Worm (Caenorhabditis elegans) whole organism, young adult: ENCODE measurements around the gene Y22D7AL.10.

ENCODE experiments used
- B0019.2 ChIP-seq: fragments of 200-800 bp; sonication (Bioruptor generic); conservative IDR thresholded peaks from 2 replicates; pipeline ENCODE4 v1.3.6; 2022; ENCODE audit warnings: missing genetic modification reagents, missing genetic modification characterization, missing compliant biosample characterization
- B0035.1 ChIP-seq: sonication (generic microtip); optimal IDR thresholded peaks from 2 replicates; lab custom pipeline; 2016; ENCODE audit warnings: missing genetic modification characterization, mild to moderate bottlenecking, missing compliant biosample characterization, missing genotype, missing genetic modification reagents
- C17E4.6 ChIP-seq: fragments of 200-800 bp; sonication (Bioruptor generic); IDR thresholded peaks from 2 replicates; pipeline ENCODE4 v1.3.6; 2022; ENCODE audit warnings: missing genetic modification reagents, missing genetic modification characterization, missing compliant biosample characterization
- F10E7.11 ChIP-seq: sonication (generic microtip); optimal IDR thresholded peaks from 2 replicates; lab custom pipeline; 2017; ENCODE audit warnings: mild to moderate bottlenecking, missing genetic modification characterization, moderate library complexity, missing compliant biosample characterization
- F23B12.7 ChIP-seq: sonication (generic microtip); optimal IDR thresholded peaks from 2 replicates; lab custom pipeline; 2017; ENCODE audit warnings: missing genetic modification characterization, mild to moderate bottlenecking, missing compliant biosample characterization, antibody characterized with exemption, moderate library complexity; ENCODE audit not compliant: insufficient read depth
- F37B4.10 ChIP-seq: fragments of 200-800 bp; sonication (Bioruptor generic); IDR thresholded peaks from 2 replicates; pipeline ENCODE4 v1.3.6; 2022; ENCODE audit warnings: missing genetic modification characterization, missing compliant biosample characterization
- F49E8.2 ChIP-seq: sonication (generic microtip); optimal IDR thresholded peaks from 3 replicates; lab custom pipeline; 2017; ENCODE audit warnings: missing genetic modification characterization, mild to moderate bottlenecking, missing compliant biosample characterization, antibody characterized with exemption, moderate library complexity; ENCODE audit not compliant: insufficient read depth
- ZK185.1 ChIP-seq: sonication (generic microtip); optimal IDR thresholded peaks from 2 replicates; lab custom pipeline; 2016; ENCODE audit warnings: mild to moderate bottlenecking, missing genetic modification characterization, missing compliant biosample characterization; ENCODE audit not compliant: poor library complexity, severe bottlenecking
- ama-1 ChIP-seq, 3 experiments: fragments of 150-350 bp in 1 of 3; sonication (generic microtip) in 2 of 3; optimal IDR thresholded peaks; 2 replicates each; lab custom pipeline; 2014 to 2018; ENCODE audit warnings: missing biosample characterization in 2 of 3, missing genetic modification characterization in 2 of 3, missing genetic modification reagents in 2 of 3
- aptf-2 ChIP-seq: fragments of 200-800 bp; sonication (Bioruptor generic); conservative IDR thresholded peaks from 2 replicates; pipeline ENCODE4 v1.3.6; 2022; ENCODE audit warnings: missing genetic modification reagents, missing genetic modification characterization, missing compliant biosample characterization
- atf-7 ChIP-seq: sonication (generic microtip); optimal IDR thresholded peaks from 2 replicates; lab custom pipeline; 2017; ENCODE audit warnings: mild to moderate bottlenecking, missing genetic modification characterization, missing compliant biosample characterization
- attf-6 ChIP-seq: fragments of 200-800 bp; sonication (Bioruptor generic); IDR thresholded peaks from 2 replicates; pipeline ENCODE4 v1.3.6; 2022; ENCODE audit warnings: missing genetic modification reagents, missing genetic modification characterization, missing compliant biosample characterization
- bed-1 ChIP-seq: fragments of 200-800 bp; sonication (Bioruptor generic); IDR thresholded peaks from 2 replicates; pipeline ENCODE4 v1.3.6; 2022; ENCODE audit warnings: missing genetic modification reagents, missing genetic modification characterization, missing compliant biosample characterization
- bed-2 ChIP-seq: fragments of 200-800 bp; sonication (Bioruptor generic); IDR thresholded peaks from 2 replicates; pipeline ENCODE4 v1.3.6; 2022; ENCODE audit warnings: missing genetic modification reagents, missing genetic modification characterization, missing compliant biosample characterization
- ceh-100 ChIP-seq: fragments of 200-800 bp; sonication (Bioruptor generic); IDR thresholded peaks from 2 replicates; pipeline ENCODE4 v1.3.6; 2022; ENCODE audit warnings: missing genetic modification reagents, missing genetic modification characterization, missing compliant biosample characterization
- ceh-91 ChIP-seq: fragments of 200-800 bp; sonication (Bioruptor generic); IDR thresholded peaks from 2 replicates; pipeline ENCODE4 v1.3.6; 2022; ENCODE audit warnings: missing genetic modification reagents, missing genetic modification characterization, missing compliant biosample characterization
- dpl-1 ChIP-seq: fragments of 150-350 bp; optimal IDR thresholded peaks from 2 replicates; lab custom pipeline; 2014; ENCODE audit warnings: missing biosample characterization, missing genetic modification reagents, missing genetic modification characterization
- egl-44 ChIP-seq: fragments of 200-800 bp; sonication (Bioruptor generic); IDR thresholded peaks from 2 replicates; pipeline ENCODE4 v1.3.6; 2022; ENCODE audit warnings: missing genetic modification reagents, missing genetic modification characterization, missing compliant biosample characterization
- egrh-3 ChIP-seq: fragments of 200-800 bp; sonication (Bioruptor generic); IDR thresholded peaks from 2 replicates; pipeline ENCODE4 v1.3.6; 2022; ENCODE audit warnings: missing genetic modification reagents, missing genetic modification characterization, missing compliant biosample characterization
- ekl-4 ChIP-seq: fragments of 200-800 bp; sonication (Bioruptor generic); IDR thresholded peaks from 2 replicates; pipeline ENCODE4 v1.3.6; 2022; ENCODE audit warnings: missing genetic modification reagents, missing genetic modification characterization, missing compliant biosample characterization
- hmg-1.2 ChIP-seq: fragments of 200-800 bp; sonication (Bioruptor generic); IDR thresholded peaks from 2 replicates; pipeline ENCODE4 v1.3.6; 2022; ENCODE audit warnings: missing genetic modification reagents, missing genetic modification characterization, missing compliant biosample characterization
- hmg-20 ChIP-seq: fragments of 200-800 bp; sonication (Bioruptor generic); IDR thresholded peaks from 2 replicates; pipeline ENCODE4 v1.3.6; 2022; ENCODE audit warnings: missing genetic modification reagents, missing genetic modification characterization, missing compliant biosample characterization
- hsf-1 ChIP-seq: fragments of 200-800 bp; sonication (Bioruptor generic); IDR thresholded peaks from 2 replicates; pipeline ENCODE4 v1.3.6; 2022; ENCODE audit warnings: missing genetic modification reagents, missing genetic modification characterization, missing compliant biosample characterization
- lin-35 ChIP-seq, 3 experiments: fragments of 150-350 bp in 2 of 3; sonication (generic microtip) in 1 of 3; optimal IDR thresholded peaks; 2 replicates each; lab custom pipeline; 2014 to 2018; ENCODE audit warnings: missing biosample characterization in 3 of 3, missing genetic modification characterization in 3 of 3, missing genetic modification reagents in 3 of 3
- madf-3 ChIP-seq: fragments of 200-800 bp; sonication (Bioruptor generic); IDR thresholded peaks from 2 replicates; pipeline ENCODE4 v1.3.6; 2022; ENCODE audit warnings: missing genetic modification reagents, missing genetic modification characterization, missing compliant biosample characterization
- madf-8 ChIP-seq: fragments of 200-800 bp; sonication (Bioruptor generic); conservative IDR thresholded peaks from 2 replicates; pipeline ENCODE4 v1.3.6; 2022; ENCODE audit warnings: missing genetic modification reagents, missing genetic modification characterization, missing compliant biosample characterization
- mcd-1 ChIP-seq: fragments of 200-800 bp; sonication (Bioruptor generic); IDR thresholded peaks from 2 replicates; pipeline ENCODE4 v1.3.6; 2022; ENCODE audit warnings: missing genetic modification reagents, missing genetic modification characterization, missing compliant biosample characterization
- mel-28 ChIP-seq: sonication (generic microtip); optimal IDR thresholded peaks from 2 replicates; lab custom pipeline; 2016; ENCODE audit warnings: borderline replicate concordance, mild to moderate bottlenecking, missing genetic modification characterization, missing compliant biosample characterization
- mes-4 ChIP-seq: sonication (generic microtip); optimal IDR thresholded peaks from 2 replicates; lab custom pipeline; 2016; ENCODE audit warnings: missing genotype, missing genetic modification characterization, missing compliant biosample characterization
- nhr-27 ChIP-seq: fragments of 200-800 bp; sonication (Bioruptor generic); optimal IDR thresholded peaks from 2 replicates; lab custom pipeline; 2018; ENCODE audit warnings: mild to moderate bottlenecking, missing genetic modification characterization, moderate library complexity, missing compliant biosample characterization
- pha-4 ChIP-seq: fragments of 150-350 bp; sonication (generic microtip); optimal IDR thresholded peaks from 2 replicates; lab custom pipeline; 2014; ENCODE audit warnings: missing biosample characterization, missing genetic modification reagents, missing genetic modification characterization
- rcor-1 ChIP-seq: fragments of 200-800 bp; sonication (Bioruptor generic); IDR thresholded peaks from 2 replicates; pipeline ENCODE4 v1.3.6; 2022; ENCODE audit warnings: missing genetic modification reagents, missing genetic modification characterization, missing compliant biosample characterization
- rpc-1 ChIP-seq, 2 experiments: fragments of 150-350 bp in 1 of 2; sonication (generic microtip) in 1 of 2; optimal IDR thresholded peaks; 2 replicates each; lab custom pipeline; 2014 to 2018; ENCODE audit warnings: missing biosample characterization in 1 of 2, missing genetic modification characterization in 1 of 2, missing genetic modification reagents in 1 of 2, missing genotype in 1 of 2
- sea-2 ChIP-seq: fragments of 200-800 bp; sonication (Bioruptor generic); IDR thresholded peaks from 2 replicates; pipeline ENCODE4 v1.3.6; 2022; ENCODE audit warnings: missing genetic modification characterization, missing compliant biosample characterization
- snpc-1.3 ChIP-seq: sonication (generic microtip); optimal IDR thresholded peaks from 2 replicates; lab custom pipeline; 2017; ENCODE audit warnings: missing genetic modification characterization, mild to moderate bottlenecking, missing compliant biosample characterization, antibody characterized with exemption, moderate library complexity, missing genotype, missing genetic modification reagents; ENCODE audit not compliant: insufficient read depth
- unc-62 ChIP-seq: fragments of 150-350 bp; optimal IDR thresholded peaks from 2 replicates; lab custom pipeline; 2014; ENCODE audit warnings: missing biosample characterization, missing genetic modification reagents, missing genetic modification characterization
- zfh-2 ChIP-seq: fragments of 200-800 bp; sonication (Bioruptor generic); conservative IDR thresholded peaks from 2 replicates; pipeline ENCODE4 v1.3.6; 2022; ENCODE audit warnings: missing genetic modification reagents, missing genetic modification characterization, missing compliant biosample characterization
- ztf-26 ChIP-seq: sonication (generic microtip); optimal IDR thresholded peaks from 2 replicates; lab custom pipeline; 2017; ENCODE audit warnings: missing genetic modification characterization, missing compliant biosample characterization
- ztf-28 ChIP-seq: fragments of 200-800 bp; sonication (Bioruptor generic); IDR thresholded peaks from 2 replicates; pipeline ENCODE4 v1.3.6; 2022; ENCODE audit warnings: missing genetic modification reagents, missing genetic modification characterization, missing compliant biosample characterization
- ztf-6 ChIP-seq: fragments of 200-800 bp; sonication (Bioruptor generic); IDR thresholded peaks from 2 replicates; pipeline ENCODE4 v1.3.6; 2022; ENCODE audit warnings: missing genetic modification reagents, missing genetic modification characterization, missing compliant biosample characterization

The Y22D7AL.10 gene

ce11 chrIII:1579001-1579400, 39.7 kb downstream of the Y22D7AL.10 start:
- TF ChIP-seq egl-44 (no peak), zfh-2 (GFP tag; lab: Robert Waterston, UW) (peak; percentile 54; the same call in 1 of the 2 replicates)

ce11 chrIII:1578566-1578965, 40.2 kb downstream of the Y22D7AL.10 start:
- TF ChIP-seq ZK185.1 (tag; lab: Kevin White, UChicago), result no peak
- no peak for TF ChIP-seq C17E4.6
- no peak for TF ChIP-seq hsf-1 (GFP tag; lab: Robert Waterston, UW)
- TF ChIP-seq sea-2 (GFP tag; lab: Robert Waterston, UW), result no peak
- no peak for TF ChIP-seq ztf-26
- no peak for TF ChIP-seq bed-2 (GFP tag; lab: Robert Waterston, UW)
- TF ChIP-seq mes-4 (tag; lab: Kevin White, UChicago), result no peak
- no peak for TF ChIP-seq hmg-1.2 (GFP tag; lab: Robert Waterston, UW)
- no peak for TF ChIP-seq ztf-28 (GFP tag; lab: Robert Waterston, UW)
- no peak for TF ChIP-seq ztf-6 (GFP tag; lab: Robert Waterston, UW)
- no peak for TF ChIP-seq attf-6 (GFP tag; lab: Robert Waterston, UW)
- no peak for TF ChIP-seq F37B4.10 (GFP tag; lab: Robert Waterston, UW)
- TF ChIP-seq mel-28, result no peak
- no peak for TF ChIP-seq madf-3 (GFP tag; lab: Robert Waterston, UW)
- no peak for TF ChIP-seq nhr-27 (tag; lab: Kevin White, UChicago)
- no peak for TF ChIP-seq rcor-1 (GFP tag; lab: Robert Waterston, UW)
- no peak for TF ChIP-seq atf-7 (tag; lab: Kevin White, UChicago)
- no peak for TF ChIP-seq lin-35 (GFP tag; optimal IDR thresholded peaks at IDR 0.05; lab: Kevin White, UChicago)
- no peak for TF ChIP-seq madf-8

- TF ChIP-seq F49E8.2, result no peak
- no peak for TF ChIP-seq unc-62 (GFP tag; lab: Kevin White, UChicago)
- no peak for TF ChIP-seq aptf-2
- no peak for TF ChIP-seq dpl-1 (GFP tag; lab: Kevin White, UChicago)
Observed at ce11 chrIII:1576451-1576850, 42.3 kb downstream of the Y22D7AL.10 start, which contains the start of gene Y22D7AL.7. Y22D7AL.7 (plus strand) TSS chrIII:1576751.

- TF ChIP-seq bed-1 (GFP tag; lab: Robert Waterston, UW), result no peak
- no peak for TF ChIP-seq snpc-1.3
- TF ChIP-seq B0019.2 (GFP tag; lab: Robert Waterston, UW), result no peak
- no peak for TF ChIP-seq ceh-91 (GFP tag; lab: Robert Waterston, UW)
- TF ChIP-seq hmg-20 (GFP tag; lab: Robert Waterston, UW), result no peak
- TF ChIP-seq F10E7.11 (tag; lab: Kevin White, UChicago), result no peak
- TF ChIP-seq F23B12.7 (tag; lab: Kevin White, UChicago), result no peak
- TF ChIP-seq ama-1 (optimal IDR thresholded peaks at IDR 0.05; lab: Kevin White, UChicago), result no peak
- TF ChIP-seq ama-1 (GFP tag; optimal IDR thresholded peaks at IDR 0.05; lab: Kevin White, UChicago), result no peak
- TF ChIP-seq ekl-4 (GFP tag; lab: Robert Waterston, UW), result no peak
- peak; percentile 57; the same call in 1 of the 2 replicates for TF ChIP-seq egrh-3
- TF ChIP-seq rpc-1 (optimal IDR thresholded peaks at IDR 0.05; lab: Kevin White, UChicago), result no peak
- TF ChIP-seq rpc-1 (tag; optimal IDR thresholded peaks at IDR 0.05; lab: Kevin White, UChicago), result no peak
- TF ChIP-seq atf-7 (tag; lab: Kevin White, UChicago), result no peak
- no peak for TF ChIP-seq lin-35 (GFP tag; optimal IDR thresholded peaks at IDR 0.05; lab: Kevin White, UChicago)
- TF ChIP-seq B0035.1 (tag; lab: Kevin White, UChicago), result no peak
- no peak for TF ChIP-seq mcd-1
- TF ChIP-seq zfh-2 (GFP tag; lab: Robert Waterston, UW), result 0 out of 2 replicates have a peak, but pooled peaks have one; percentile 9
- TF ChIP-seq ceh-100, result no peak
- no peak for TF ChIP-seq pha-4 (tag; lab: Kevin White, UChicago)
Observed at ce11 chrIII:1575651-1576050, 43.1 kb downstream of the Y22D7AL.10 start.
